Fruit fly (Drosophila melanogaster): ENCODE results near the gene CG7024.
A peak's percentile ranks its signal among the peaks of the same experiment; 100 is the strongest.

CG7024 gene

dm6 chrX:4691226-4691625 lies 13.9 kb upstream of the CG7024 start (continued):
- TF ChIP-seq gem (tag; optimal IDR thresholded peaks at IDR 0.05) (peak; percentile 66), z (GFP tag; IDR thresholded peaks at IDR 0.05) (no peak), HLH3B (GFP tag; IDR thresholded peaks at IDR 0.05) (no peak), CG32532 (GFP tag; IDR thresholded peaks at IDR 0.05) (peak; percentile 62; the same call in 1 of the 2 replicates), lab (GFP tag; optimal IDR thresholded peaks at IDR 0.05) (peak; percentile 81), CG18476 (GFP tag; optimal IDR thresholded peaks at IDR 0.05) (no peak), CG3281 (GFP tag; optimal IDR thresholded peaks at IDR 0.05) (peak; percentile 45), E2f1 (GFP tag; IDR thresholded peaks at IDR 0.05) (no peak), Hmr (GFP tag; optimal IDR thresholded peaks at IDR 0.05) (peak; percentile 57), pum (GFP tag; optimal IDR thresholded peaks at IDR 0.05) (no peak), Rfx (GFP tag; IDR thresholded peaks at IDR 0.05) (peak; percentile 54), phol (tag; optimal IDR thresholded peaks at IDR 0.05) (no peak), sob (GFP tag; IDR thresholded peaks at IDR 0.05) (peak; percentile 34; the same call in 1 of the 2 replicates), Abd-B (GFP tag; optimal IDR thresholded peaks at IDR 0.05) (peak; percentile 20), hb (GFP tag; IDR thresholded peaks at IDR 0.05; ENCODE audit: partially characterized antibody) (no peak), MESR4 (GFP tag; optimal IDR thresholded peaks at IDR 0.05) (no peak), CG7556 (GFP tag; optimal IDR thresholded peaks at IDR 0.05) (peak; percentile 39), CG17802 (tag; optimal IDR thresholded peaks at IDR 0.05) (no peak), danr (GFP tag; IDR thresholded peaks at IDR 0.05) (no peak), eve (GFP tag; optimal IDR thresholded peaks at IDR 0.05) (no peak), gro (GFP tag; optimal IDR thresholded peaks at IDR 0.05) (no peak), CG8924 (tag; optimal IDR thresholded peaks at IDR 0.05) (peak; percentile 27), CG17912 (GFP tag; optimal IDR thresholded peaks at IDR 0.05) (no peak), chn (GFP tag; optimal IDR thresholded peaks at IDR 0.05) (no peak), CG18619 (GFP tag; optimal IDR thresholded peaks at IDR 0.05) (no peak), mld (GFP tag; IDR thresholded peaks at IDR 0.05; ENCODE audit: partially characterized antibody) (no peak), CG2678 (tag; optimal IDR thresholded peaks at IDR 0.05) (peak; percentile 56), CG17359 (tag; optimal IDR thresholded peaks at IDR 0.05) (peak; percentile 38), dpn (GFP tag; optimal IDR thresholded peaks at IDR 0.05) (peak in 1 of 2 experiments; percentile 12), CG15601 (tag; optimal IDR thresholded peaks at IDR 0.05) (no peak), CG1603 (tag; optimal IDR thresholded peaks at IDR 0.05) (peak; percentile 33), esg (GFP tag; conservative IDR thresholded peaks at IDR 0.05) (peak; percentile 24; the same call in 1 of the 2 replicates), CG3847 (GFP tag; IDR thresholded peaks at IDR 0.05) (no peak), CG4820 (GFP tag; optimal IDR thresholded peaks at IDR 0.05) (no peak), D (optimal IDR thresholded peaks at IDR 0.05) (no peak), D (GFP tag; optimal IDR thresholded peaks at IDR 0.05) (no peak), ato (GFP tag; IDR thresholded peaks at IDR 0.05; ENCODE audit: partially characterized antibody) (no peak), Sox102F (GFP tag; optimal IDR thresholded peaks at IDR 0.05) (peak; percentile 53), CG2120 (GFP tag; optimal IDR thresholded peaks at IDR 0.05) (peak; percentile 13), nau (GFP tag; optimal IDR thresholded peaks at IDR 0.05) (no peak), Drgx (GFP tag; IDR thresholded peaks at IDR 0.05) (0 out of 2 replicates have a peak, but pooled peaks have one; percentile 16), CG12659 (GFP tag; optimal IDR thresholded peaks at IDR 0.05) (peak; percentile 17), CG12391 (tag; optimal IDR thresholded peaks at IDR 0.05) (peak; percentile 52), org-1 (GFP tag; optimal IDR thresholded peaks at IDR 0.05) (no peak), CG10209 (GFP tag; optimal IDR thresholded peaks at IDR 0.05) (peak; percentile 34), CHES-1-like (GFP tag; optimal IDR thresholded peaks at IDR 0.05) (no peak), CG15073 (GFP tag; optimal IDR thresholded peaks at IDR 0.05) (no peak), Poxn (GFP tag; IDR thresholded peaks at IDR 0.05) (no peak), crp (GFP tag; optimal IDR thresholded peaks at IDR 0.05) (no peak), Ada2b (GFP tag; IDR thresholded peaks at IDR 0.05) (peak; percentile 39; the same call in 1 of the 2 replicates), CG32767 (GFP tag; IDR thresholded peaks at IDR 0.05) (no peak)

All from whole organism, embryonic.